Fruit fly (Drosophila melanogaster) Kc167 (cell line): ENCODE data around the gene CG14969.

Experiments used
- Myc ChIP-seq: fragments of >200 bp; optimal IDR thresholded peaks from 2 replicates; lab custom pipeline; 2017; ENCODE audit warnings: missing external identifiers
- h ChIP-seq: fragments of >200 bp; optimal IDR thresholded peaks from 3 replicates; lab custom pipeline; 2018; ENCODE audit warnings: missing external identifiers
- insv ChIP-seq: fragments of >200 bp; optimal IDR thresholded peaks from 3 replicates; lab custom pipeline; 2018; ENCODE audit warnings: missing external identifiers
- psq ChIP-seq: fragments of >200 bp; optimal IDR thresholded peaks from 2 replicates; lab custom pipeline; 2017; ENCODE audit warnings: missing external identifiers
- ttk ChIP-seq: sonication (Bioruptor generic); optimal IDR thresholded peaks from 2 replicates; lab custom pipeline; 2017; ENCODE audit warnings: missing external identifiers

dm6 chr3L:3373994-3374623 lies 39.3 kb upstream of the CG14969 start, which contains the start of the genes Ythdc1 and CG12010:
- TF ChIP-seq ttk (lab: Kevin White, UChicago): no peak
- TF ChIP-seq h (lab: Kevin White, UChicago): peak; percentile 70
- TF ChIP-seq insv (lab: Kevin White, UChicago): peak; percentile 75
- TF ChIP-seq psq (lab: Kevin White, UChicago): no peak
- TF ChIP-seq Myc (lab: Kevin White, UChicago): no peak
